Worm (Caenorhabditis elegans): Measurements from ENCODE around the gene F33A8.4.

Gene F33A8.4

DNA sequence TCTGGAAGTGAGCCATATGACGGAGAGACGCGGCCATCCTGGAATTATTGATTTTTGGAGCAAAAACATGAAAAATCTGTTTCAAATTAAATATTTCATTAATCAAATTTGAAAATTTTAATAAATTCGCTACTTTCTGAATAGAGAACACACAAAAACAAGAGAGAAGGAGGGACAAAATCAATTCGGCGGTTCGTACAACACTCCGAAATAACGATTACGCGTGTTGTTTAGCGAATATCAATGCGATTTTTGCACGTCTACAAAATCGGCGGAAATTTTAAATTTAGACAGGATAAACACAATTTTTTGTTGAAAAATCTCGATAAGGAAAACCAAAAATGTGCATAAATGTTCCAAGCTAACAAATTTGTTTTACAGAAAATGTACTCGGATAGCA, 1.0 kb upstream of the F33A8.4 start, which contains the start of the genes sdhd-1 and ilkp-1:
Gene sdhd-1, minus strand, starts transcription at position 38 of the 400 bp plus-strand sequence.
Gene ilkp-1, plus strand, starts transcription at position 380 of the 400 bp plus-strand sequence.
- TF ChIP-seq flt-1 (GFP tag; IDR thresholded peaks at IDR 0.05) (no peak), ceh-13 (GFP tag; optimal IDR thresholded peaks at IDR 0.05) (no peak), ceh-36 (tag; optimal IDR thresholded peaks at IDR 0.05) (no peak), ama-1 (optimal IDR thresholded peaks at IDR 0.05) (no peak), tra-4 (tag; optimal IDR thresholded peaks at IDR 0.05) (no peak), B0310.2 (tag; optimal IDR thresholded peaks at IDR 0.05) (no peak), F13C5.2 (tag; optimal IDR thresholded peaks at IDR 0.05) (no peak), ets-7 (tag; optimal IDR thresholded peaks at IDR 0.05) (no peak), sea-1 (GFP tag; conservative IDR thresholded peaks at IDR 0.05) (no peak), tbx-37 (GFP tag; conservative IDR thresholded peaks at IDR 0.05) (no peak), pes-1 (GFP tag; IDR thresholded peaks at IDR 0.05) (no peak), hnd-1 (tag; optimal IDR thresholded peaks at IDR 0.05) (no peak), scrt-1 (GFP tag; IDR thresholded peaks at IDR 0.05) (no peak), aly-1 (tag; optimal IDR thresholded peaks at IDR 0.05) (no peak), hmbx-1 (tag; optimal IDR thresholded peaks at IDR 0.05) (no peak), hmg-4 (GFP tag; optimal IDR thresholded peaks at IDR 0.05) (no peak), tbx-11 (GFP tag; IDR thresholded peaks at IDR 0.05) (no peak)

DNA sequence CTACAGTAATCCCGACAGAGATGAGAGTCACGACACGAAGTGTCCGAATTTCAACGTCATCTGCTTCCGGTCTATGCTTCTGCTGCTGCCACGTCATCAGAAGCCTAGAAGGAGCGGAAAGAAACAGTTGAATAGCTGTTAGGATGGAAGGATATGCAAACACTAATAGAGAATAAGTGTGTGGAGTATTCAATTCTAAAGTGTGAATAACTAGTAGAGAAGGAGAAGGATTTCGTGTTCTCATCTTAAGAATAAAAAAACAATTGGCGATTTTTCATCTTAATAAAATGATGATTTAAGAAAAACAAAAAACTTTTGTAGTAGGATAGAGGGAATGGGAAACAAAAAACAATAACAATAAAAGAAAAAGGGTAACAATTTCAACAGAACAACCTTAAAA, 3.0 kb downstream of the F33A8.4 start, which contains the start of gene col-83:
Gene col-83, minus strand, starts transcription at position 101 of the 400 bp plus-strand sequence.
- TF ChIP-seq ama-1 (optimal IDR thresholded peaks at IDR 0.05) (no peak), ceh-36 (tag; optimal IDR thresholded peaks at IDR 0.05) (no peak), sea-1 (GFP tag; conservative IDR thresholded peaks at IDR 0.05) (no peak), tbx-11 (GFP tag; IDR thresholded peaks at IDR 0.05) (no peak), F13C5.2 (tag; optimal IDR thresholded peaks at IDR 0.05) (no peak), ets-7 (tag; optimal IDR thresholded peaks at IDR 0.05) (no peak), tra-4 (tag; optimal IDR thresholded peaks at IDR 0.05) (no peak), hmbx-1 (tag; optimal IDR thresholded peaks at IDR 0.05) (no peak), tbx-37 (GFP tag; conservative IDR thresholded peaks at IDR 0.05) (no peak), aly-1 (tag; optimal IDR thresholded peaks at IDR 0.05) (no peak), pes-1 (GFP tag; IDR thresholded peaks at IDR 0.05) (no peak), ceh-13 (GFP tag; optimal IDR thresholded peaks at IDR 0.05) (no peak), hmg-4 (GFP tag; optimal IDR thresholded peaks at IDR 0.05) (no peak), hnd-1 (tag; optimal IDR thresholded peaks at IDR 0.05) (no peak), flt-1 (GFP tag; IDR thresholded peaks at IDR 0.05) (no peak)

DNA sequence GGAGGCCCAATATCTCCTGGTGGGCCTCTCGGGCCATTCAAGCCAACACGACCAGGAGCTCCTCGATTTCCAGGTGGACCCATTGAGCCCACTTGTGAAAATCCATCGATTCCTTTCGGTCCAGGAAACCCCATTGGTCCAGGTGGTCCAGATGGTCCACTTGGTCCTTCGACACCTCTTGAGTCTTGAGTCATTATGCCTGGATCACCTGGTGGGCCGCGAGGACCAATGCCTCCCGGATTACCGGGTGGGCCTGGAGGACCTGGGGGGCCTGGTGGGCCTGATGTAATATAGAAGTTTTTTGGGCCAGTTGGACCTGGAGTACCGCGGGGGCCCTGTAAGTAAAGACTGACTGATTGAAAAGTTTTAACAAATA, 4.6 kb downstream of the F33A8.4 start:
- TF ChIP-seq aly-1 (tag; optimal IDR thresholded peaks at IDR 0.05) (peak; percentile 62), scrt-1 (GFP tag; IDR thresholded peaks at IDR 0.05) (no peak)

DNA sequence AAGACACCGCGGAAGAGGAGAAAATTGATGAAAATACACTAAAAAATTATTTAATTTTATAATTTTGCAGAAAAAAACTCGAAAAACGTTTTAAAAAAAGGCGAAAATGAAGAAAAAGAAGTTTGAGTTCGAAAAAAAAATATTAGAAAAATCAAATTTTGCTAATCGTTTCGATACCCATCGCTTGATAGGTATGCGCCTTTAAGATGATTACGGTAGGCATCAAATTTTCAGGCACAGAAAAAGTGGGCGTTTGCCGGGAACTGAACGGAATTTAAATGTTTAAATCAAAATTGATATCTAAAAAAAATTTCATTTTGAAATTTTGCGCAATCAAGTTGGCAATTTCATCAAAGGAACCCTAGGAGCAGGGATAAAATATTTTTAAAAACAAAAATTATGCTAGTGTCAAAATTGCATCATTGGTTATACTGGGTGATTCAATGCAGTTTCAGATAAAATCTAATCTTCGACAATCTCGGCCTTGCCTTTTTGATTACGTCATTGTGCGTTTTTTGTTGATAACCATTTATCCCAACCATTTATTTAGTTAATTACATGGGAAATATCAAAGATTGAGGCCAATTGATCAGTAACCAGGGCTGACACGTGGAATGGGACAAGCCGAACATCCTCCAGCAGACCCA, 5.2 kb downstream of the F33A8.4 start:
- TF ChIP-seq pes-1 (GFP tag; IDR thresholded peaks at IDR 0.05): no peak
- TF ChIP-seq tra-4 (tag; optimal IDR thresholded peaks at IDR 0.05): no peak
- no peak for TF ChIP-seq ceh-36 (tag; optimal IDR thresholded peaks at IDR 0.05)
- TF ChIP-seq B0310.2 (tag; optimal IDR thresholded peaks at IDR 0.05): no peak
- TF ChIP-seq flt-1 (GFP tag; IDR thresholded peaks at IDR 0.05): no peak
- TF ChIP-seq hnd-1 (tag; optimal IDR thresholded peaks at IDR 0.05): no peak
- no peak for TF ChIP-seq ama-1 (optimal IDR thresholded peaks at IDR 0.05)
- no peak for TF ChIP-seq tbx-37 (GFP tag; conservative IDR thresholded peaks at IDR 0.05)
- TF ChIP-seq ets-7 (tag; optimal IDR thresholded peaks at IDR 0.05): no peak
- no peak for TF ChIP-seq hmbx-1 (tag; optimal IDR thresholded peaks at IDR 0.05)
- TF ChIP-seq aly-1 (tag; optimal IDR thresholded peaks at IDR 0.05): no peak
- no peak for TF ChIP-seq F13C5.2 (tag; optimal IDR thresholded peaks at IDR 0.05)
- no peak for TF ChIP-seq sea-1 (GFP tag; conservative IDR thresholded peaks at IDR 0.05)
- TF ChIP-seq hmg-4 (GFP tag; optimal IDR thresholded peaks at IDR 0.05): no peak
- no peak for TF ChIP-seq scrt-1 (GFP tag; IDR thresholded peaks at IDR 0.05)

DNA sequence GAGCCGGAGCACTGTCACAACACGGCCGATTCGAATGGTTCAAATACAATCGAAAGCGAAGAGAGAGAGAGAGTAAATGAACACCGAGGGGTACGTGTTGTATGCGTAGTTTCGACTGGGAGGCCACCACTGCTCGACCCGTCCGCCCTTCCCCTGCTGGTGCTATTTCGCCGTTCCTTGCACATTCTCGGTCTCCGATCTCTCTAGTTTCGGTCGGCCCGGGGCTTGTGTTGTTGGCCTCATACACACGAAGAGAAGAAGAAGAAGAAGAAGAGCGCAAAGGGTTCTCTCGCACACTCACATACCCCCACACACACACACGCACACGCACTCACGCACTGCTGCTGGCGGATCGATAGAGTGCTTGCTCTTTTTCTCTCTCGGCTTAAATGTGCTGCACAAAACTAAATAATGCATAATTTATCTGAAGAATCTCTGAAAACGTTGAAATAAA, 5.9 kb downstream of the F33A8.4 start:
- peak; percentile 32 for TF ChIP-seq ceh-36 (tag; optimal IDR thresholded peaks at IDR 0.05)
- TF ChIP-seq pes-1 (GFP tag; IDR thresholded peaks at IDR 0.05): 0 out of 2 replicates have a peak, but pooled peaks have one; percentile 45
- TF ChIP-seq tbx-37 (GFP tag; conservative IDR thresholded peaks at IDR 0.05): 0 out of 2 replicates have a peak, but pooled peaks have one; percentile 20
- TF ChIP-seq F13C5.2 (tag; optimal IDR thresholded peaks at IDR 0.05): peak; percentile 57
- peak; percentile 5 for TF ChIP-seq ets-7 (tag; optimal IDR thresholded peaks at IDR 0.05)
- no peak for TF ChIP-seq flt-1 (GFP tag; IDR thresholded peaks at IDR 0.05)
- peak; percentile 94 for TF ChIP-seq hmg-4 (GFP tag; optimal IDR thresholded peaks at IDR 0.05)
- TF ChIP-seq hnd-1 (tag; optimal IDR thresholded peaks at IDR 0.05): no peak
- no peak for TF ChIP-seq tra-4 (tag; optimal IDR thresholded peaks at IDR 0.05)
- peak; percentile 55 for TF ChIP-seq B0310.2 (tag; optimal IDR thresholded peaks at IDR 0.05)
- TF ChIP-seq aly-1 (tag; optimal IDR thresholded peaks at IDR 0.05): peak; percentile 79
- TF ChIP-seq sea-1 (GFP tag; conservative IDR thresholded peaks at IDR 0.05): no peak
- TF ChIP-seq hmbx-1 (tag; optimal IDR thresholded peaks at IDR 0.05): no peak
- no peak for TF ChIP-seq tbx-11 (GFP tag; IDR thresholded peaks at IDR 0.05)
- no peak for TF ChIP-seq ceh-13 (GFP tag; optimal IDR thresholded peaks at IDR 0.05)
- no peak for TF ChIP-seq ama-1 (optimal IDR thresholded peaks at IDR 0.05)
- TF ChIP-seq scrt-1 (GFP tag; IDR thresholded peaks at IDR 0.05): no peak

DNA sequence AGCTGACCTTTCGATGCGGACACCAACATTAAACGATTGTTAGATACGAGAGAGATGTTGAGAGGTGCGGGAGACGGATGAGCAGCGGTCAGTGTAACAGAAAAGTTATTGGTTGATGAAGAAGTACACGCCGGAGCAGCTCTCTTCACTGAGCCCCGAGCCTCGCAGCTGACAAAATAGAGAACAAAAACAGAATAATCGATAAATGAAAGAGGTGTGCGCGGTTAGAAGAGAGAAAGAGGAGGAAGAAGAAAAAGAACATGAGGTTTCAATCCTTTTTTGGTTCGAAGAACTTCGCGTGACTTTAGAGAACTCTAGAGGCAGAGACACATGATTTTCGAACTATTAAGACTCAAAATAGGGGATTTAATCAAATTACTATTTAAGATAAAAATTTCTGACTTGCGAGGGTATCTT, 7.0 kb downstream of the F33A8.4 start:
- TF ChIP-seq hmg-4 (GFP tag; optimal IDR thresholded peaks at IDR 0.05): peak; percentile 37
- no peak for TF ChIP-seq B0310.2 (tag; optimal IDR thresholded peaks at IDR 0.05)
- TF ChIP-seq ama-1 (optimal IDR thresholded peaks at IDR 0.05): peak; percentile 20
- peak; percentile 10 for TF ChIP-seq F13C5.2 (tag; optimal IDR thresholded peaks at IDR 0.05)

DNA sequence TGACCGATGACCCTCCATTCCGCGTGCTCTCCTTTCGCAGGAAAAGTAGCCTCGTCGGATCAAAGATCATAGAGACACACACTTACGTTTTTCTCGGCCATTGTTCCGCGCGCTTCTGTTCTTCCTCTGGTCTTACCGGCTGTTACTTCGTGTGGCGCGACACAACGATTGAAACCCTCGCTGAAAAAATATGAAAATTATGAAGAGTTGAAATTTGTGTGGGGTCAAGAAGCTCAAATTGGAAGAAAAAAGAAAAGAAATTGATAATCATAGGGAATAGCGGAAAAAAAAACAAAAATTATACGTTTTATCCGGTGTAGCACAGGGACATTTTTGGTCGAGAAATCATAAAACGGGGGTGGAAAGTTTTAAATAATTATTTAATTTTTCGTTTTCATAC, 7.8 kb downstream of the F33A8.4 start, which contains the start of gene cey-1:
Gene cey-1, minus strand, starts transcription at position 180 of the 400 bp plus-strand sequence.
- TF ChIP-seq tbx-37 (GFP tag; conservative IDR thresholded peaks at IDR 0.05) (no peak), F13C5.2 (tag; optimal IDR thresholded peaks at IDR 0.05) (no peak), ets-7 (tag; optimal IDR thresholded peaks at IDR 0.05) (no peak), ceh-36 (tag; optimal IDR thresholded peaks at IDR 0.05) (no peak), hmbx-1 (tag; optimal IDR thresholded peaks at IDR 0.05) (no peak)

Measured in whole organism, early embryonic.